Fruit fly (Drosophila melanogaster): ENCODE measurements around the gene Ada2b.

Ada2b gene

DNA sequence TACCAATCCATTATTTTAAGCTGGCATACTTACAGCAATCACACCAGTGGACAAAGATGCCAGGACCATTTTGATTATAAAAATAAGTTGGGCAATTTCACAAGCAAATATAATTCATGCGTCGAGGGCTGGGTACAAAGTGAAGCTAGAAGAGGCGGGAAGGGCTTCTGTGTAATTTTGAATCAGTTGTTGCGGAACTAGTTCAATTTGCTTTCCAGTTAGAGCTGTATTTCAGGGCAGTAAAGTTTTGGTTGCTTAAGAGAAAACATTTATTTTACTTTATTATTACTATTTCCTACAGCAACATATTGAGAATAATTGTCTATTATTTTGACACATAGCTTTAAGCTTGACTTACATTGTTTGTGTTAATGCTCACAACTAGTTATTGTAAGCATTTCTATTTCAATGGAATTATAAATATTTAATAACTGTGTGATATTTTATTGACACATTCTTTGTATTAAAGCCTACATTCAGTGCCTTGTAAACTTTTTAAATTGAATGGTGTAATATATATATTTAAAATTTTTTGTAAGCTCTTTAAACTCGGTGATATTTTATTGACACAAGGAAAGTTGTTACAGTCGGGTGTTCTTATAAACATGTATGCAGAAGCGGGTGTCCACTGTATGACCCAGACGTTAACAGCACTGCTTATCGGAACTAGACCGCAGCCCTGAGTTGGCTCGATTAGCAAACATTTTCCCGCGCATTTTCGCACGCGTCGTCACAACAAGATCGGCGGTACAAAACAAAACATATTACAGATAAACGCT is 24.2 kb upstream of the Ada2b start, which contains the start of the genes RPA1 and Mcm2 (continued):
- peak; percentile 76; the same call in 1 of the 2 replicates for TF ChIP-seq CG3847 (GFP tag; IDR thresholded peaks at IDR 0.05)
- peak; percentile 14; the same call in 1 of the 2 replicates for TF ChIP-seq CG4360 (GFP tag; IDR thresholded peaks at IDR 0.05)
- peak; percentile 89 for TF ChIP-seq CG13775 (GFP tag; optimal IDR thresholded peaks at IDR 0.05)
- TF ChIP-seq mirr (GFP tag; optimal IDR thresholded peaks at IDR 0.05), result no peak
- TF ChIP-seq CG9609 (GFP tag; optimal IDR thresholded peaks at IDR 0.05), result peak; percentile 67
- peak; percentile 74 for TF ChIP-seq mam (GFP tag; optimal IDR thresholded peaks at IDR 0.05)
- peak; percentile 88 for TF ChIP-seq CG12659 (GFP tag; optimal IDR thresholded peaks at IDR 0.05)
- TF ChIP-seq pfk (GFP tag; optimal IDR thresholded peaks at IDR 0.05), result no peak
- peak; percentile 72 for TF ChIP-seq twi (tag; optimal IDR thresholded peaks at IDR 0.05)
- peak; percentile 86 for TF ChIP-seq CG10267 (tag; optimal IDR thresholded peaks at IDR 0.05)
- TF ChIP-seq CG13287 (GFP tag; IDR thresholded peaks at IDR 0.05; ENCODE audit: partially characterized antibody), result peak; percentile 21; the same call in 1 of the 2 replicates
- TF ChIP-seq slou (GFP tag; optimal IDR thresholded peaks at IDR 0.05), result peak; percentile 62
- peak; percentile 55 for TF ChIP-seq HHEX (GFP tag; optimal IDR thresholded peaks at IDR 0.05)
- no peak for TF ChIP-seq h (optimal IDR thresholded peaks at IDR 0.05)
- TF ChIP-seq nerfin-2 (GFP tag; IDR thresholded peaks at IDR 0.05; ENCODE audit: partially characterized antibody), result no peak
- TF ChIP-seq CG5180 (GFP tag; optimal IDR thresholded peaks at IDR 0.05), result no peak
- peak; percentile 67; the same call in 1 of the 2 replicates for TF ChIP-seq toy (GFP tag; IDR thresholded peaks at IDR 0.05)
- TF ChIP-seq pb (GFP tag; optimal IDR thresholded peaks at IDR 0.05), result no peak
- peak; percentile 20 for TF ChIP-seq Jarid2 (GFP tag; optimal IDR thresholded peaks at IDR 0.05)
- no peak for TF ChIP-seq odd (GFP tag; optimal IDR thresholded peaks at IDR 0.05)
- no peak for TF ChIP-seq z (GFP tag; IDR thresholded peaks at IDR 0.05)
- TF ChIP-seq lov (optimal IDR thresholded peaks at IDR 0.05), result no peak
- TF ChIP-seq lov (GFP tag; IDR thresholded peaks at IDR 0.05), result no peak
- TF ChIP-seq CG7786 (GFP tag; optimal IDR thresholded peaks at IDR 0.05), result peak; percentile 52
- peak; percentile 32 for TF ChIP-seq Ada2b (GFP tag; IDR thresholded peaks at IDR 0.05)
- TF ChIP-seq CG32772 (GFP tag; IDR thresholded peaks at IDR 0.05), result peak; percentile 70
- TF ChIP-seq fd64A (GFP tag; optimal IDR thresholded peaks at IDR 0.05), result no peak
- no peak for TF ChIP-seq Elba2 (GFP tag; optimal IDR thresholded peaks at IDR 0.05)
- no peak for TF ChIP-seq Hey (tag; optimal IDR thresholded peaks at IDR 0.05)
- TF ChIP-seq bowl (GFP tag; IDR thresholded peaks at IDR 0.05), result no peak
- peak; percentile 33 for TF ChIP-seq schlank (tag; optimal IDR thresholded peaks at IDR 0.05)
- no peak for TF ChIP-seq Sin3A (optimal IDR thresholded peaks at IDR 0.05)
- TF ChIP-seq al (GFP tag; IDR thresholded peaks at IDR 0.05), result peak; percentile 81
- TF ChIP-seq luna (GFP tag; optimal IDR thresholded peaks at IDR 0.05), result no peak
- TF ChIP-seq chinmo (GFP tag; IDR thresholded peaks at IDR 0.05; ENCODE audit: partially characterized antibody), result no peak
- TF ChIP-seq Dad (GFP tag; optimal IDR thresholded peaks at IDR 0.05), result no peak
- peak; percentile 58 for TF ChIP-seq Sox102F (GFP tag; optimal IDR thresholded peaks at IDR 0.05)
- peak; percentile 69 for TF ChIP-seq CG12942 (GFP tag; optimal IDR thresholded peaks at IDR 0.05)
- no peak for TF ChIP-seq CG8944 (GFP tag; optimal IDR thresholded peaks at IDR 0.05)
- no peak for TF ChIP-seq sim (GFP tag; IDR thresholded peaks at IDR 0.05)
- TF ChIP-seq zfh2 (GFP tag; optimal IDR thresholded peaks at IDR 0.05), result peak; percentile 74
- peak; percentile 82 for TF ChIP-seq NfI (GFP tag; optimal IDR thresholded peaks at IDR 0.05)
- peak; percentile 91 for TF ChIP-seq CG11456 (GFP tag; IDR thresholded peaks at IDR 0.05)
- TF ChIP-seq CG15269 (tag; optimal IDR thresholded peaks at IDR 0.05), result peak; percentile 78
- TF ChIP-seq ATbp (GFP tag; optimal IDR thresholded peaks at IDR 0.05), result peak; percentile 38
- peak; percentile 60; the same call in 1 of the 3 replicates for TF ChIP-seq CG11695 (GFP tag; IDR thresholded peaks at IDR 0.05)
- peak; percentile 28 for TF ChIP-seq jumu (GFP tag; optimal IDR thresholded peaks at IDR 0.05)
- TF ChIP-seq ind (GFP tag; optimal IDR thresholded peaks at IDR 0.05), result peak; percentile 87
- TF ChIP-seq CG17328 (GFP tag; IDR thresholded peaks at IDR 0.05), result peak; percentile 41
- peak; percentile 81 for TF ChIP-seq az2 (GFP tag; optimal IDR thresholded peaks at IDR 0.05)

Data from whole organism, embryonic.